Fruit fly (Drosophila melanogaster) whole organism, embryonic: ENCODE data around the gene Iru.

ENCODE experiments used
- Abd-B ChIP-seq: fragments of 200-800 bp; sonication (Bioruptor generic); optimal IDR thresholded peaks from 2 replicates; lab custom pipeline; 2018; ENCODE audit warnings: missing biosample characterization, mild to moderate bottlenecking, missing genetic modification characterization, moderate library complexity
- CG10267 ChIP-seq: fragments of 200-800 bp; sonication (Bioruptor generic); optimal IDR thresholded peaks from 2 replicates; lab custom pipeline; 2018; ENCODE audit warnings: missing biosample characterization, mild to moderate bottlenecking, missing genetic modification characterization, moderate library complexity
- CG10543 ChIP-seq: fragments of 200-800 bp; sonication (Bioruptor generic); optimal IDR thresholded peaks from 3 replicates; lab custom pipeline; 2017; ENCODE audit warnings: missing biosample characterization, mild to moderate bottlenecking, missing genetic modification characterization, moderate library complexity
- CG11695 ChIP-seq: fragments of 200-800 bp; sonication (Bioruptor generic); IDR thresholded peaks from 3 replicates; pipeline ENCODE4 v1.3.6; 2022; ENCODE audit warnings: missing biosample characterization, missing genetic modification characterization
- CG12299 ChIP-seq: fragments of 200-800 bp; sonication (Bioruptor generic); optimal IDR thresholded peaks from 2 replicates; lab custom pipeline; 2018; ENCODE audit warnings: missing biosample characterization, mild to moderate bottlenecking, missing genetic modification characterization
- CG15601 ChIP-seq: fragments of 200-800 bp; sonication (Bioruptor generic); optimal IDR thresholded peaks from 3 replicates; lab custom pipeline; 2019; ENCODE audit warnings: missing biosample characterization, mild to moderate bottlenecking, missing genetic modification characterization, moderate library complexity
- CG17186 ChIP-seq: fragments of 200-800 bp; sonication (Bioruptor generic); optimal IDR thresholded peaks from 3 replicates; lab custom pipeline; 2017; ENCODE audit warnings: missing biosample characterization, missing genetic modification reagents, missing genetic modification characterization
- CG17328 ChIP-seq: fragments of 200-800 bp; sonication (Bioruptor generic); IDR thresholded peaks from 2 replicates; pipeline ENCODE4 v1.3.6; 2022; ENCODE audit warnings: missing biosample characterization, missing genetic modification characterization
- CG17385 ChIP-seq: fragments of 200-800 bp; sonication (Bioruptor generic); optimal IDR thresholded peaks from 3 replicates; lab custom pipeline; 2018; ENCODE audit warnings: missing biosample characterization, mild to moderate bottlenecking, missing genetic modification characterization
- CG17829 ChIP-seq: fragments of 200-800 bp; optimal IDR thresholded peaks from 2 replicates; lab custom pipeline; 2019; ENCODE audit warnings: missing biosample characterization, mild to moderate bottlenecking, missing genetic modification characterization, moderate library complexity
- CG2116 ChIP-seq: fragments of 200-800 bp; sonication (Bioruptor generic); optimal IDR thresholded peaks from 3 replicates; lab custom pipeline; 2018; ENCODE audit warnings: missing biosample characterization, mild to moderate bottlenecking, missing genetic modification characterization
- CG2202 ChIP-seq: fragments of 200-800 bp; sonication (Bioruptor generic); optimal IDR thresholded peaks from 2 replicates; lab custom pipeline; 2018; ENCODE audit warnings: missing biosample characterization, mild to moderate bottlenecking, missing genetic modification characterization
- CG2889 ChIP-seq: fragments of 200-800 bp; sonication (Bioruptor generic); IDR thresholded peaks from 3 replicates; pipeline ENCODE4 v1.3.6; 2022; ENCODE audit warnings: missing biosample characterization, missing genetic modification characterization
- CG30020 ChIP-seq: fragments of 200-800 bp; optimal IDR thresholded peaks from 2 replicates; lab custom pipeline; 2019; ENCODE audit warnings: missing biosample characterization, mild to moderate bottlenecking, missing genetic modification characterization, moderate library complexity
- CG34376 ChIP-seq: fragments of 200-800 bp; sonication (Bioruptor generic); optimal IDR thresholded peaks from 2 replicates; lab custom pipeline; 2018; ENCODE audit warnings: missing biosample characterization, mild to moderate bottlenecking, missing genetic modification characterization
- CG4617 ChIP-seq: fragments of 200-800 bp; sonication (Bioruptor generic); optimal IDR thresholded peaks from 3 replicates; lab custom pipeline; 2016; ENCODE audit warnings: missing biosample characterization, missing genetic modification characterization, borderline replicate concordance
- CG4820 ChIP-seq: fragments of 200-800 bp; sonication (Bioruptor generic); optimal IDR thresholded peaks from 3 replicates; lab custom pipeline; 2016; ENCODE audit warnings: missing biosample characterization, missing genetic modification characterization
- CG6654 ChIP-seq: fragments of 200-800 bp; sonication (Bioruptor generic); optimal IDR thresholded peaks from 2 replicates; lab custom pipeline; 2017; ENCODE audit warnings: missing biosample characterization, mild to moderate bottlenecking, missing genetic modification characterization
- CG7745 ChIP-seq: fragments of 200-800 bp; sonication (Bioruptor generic); optimal IDR thresholded peaks from 2 replicates; lab custom pipeline; 2018; ENCODE audit warnings: missing biosample characterization, mild to moderate bottlenecking, missing genetic modification characterization, moderate library complexity
- CG7839 ChIP-seq: fragments of 200-800 bp; sonication (Bioruptor generic); optimal IDR thresholded peaks from 3 replicates; lab custom pipeline; 2018; ENCODE audit warnings: missing biosample characterization, mild to moderate bottlenecking, missing genetic modification characterization, moderate library complexity
- Doc2 ChIP-seq: fragments of 200-800 bp; sonication (Bioruptor generic); IDR thresholded peaks from 2 replicates; pipeline ENCODE4 v1.3.6; 2022; ENCODE audit warnings: missing biosample characterization, missing genetic modification characterization
- Doc3 ChIP-seq: fragments of 200-800 bp; sonication (Bioruptor generic); IDR thresholded peaks from 3 replicates; pipeline ENCODE4 v1.3.6; 2022; ENCODE audit warnings: missing biosample characterization, missing genetic modification characterization; ENCODE audit not compliant: partially characterized antibody
- Ets65A ChIP-seq: fragments of 200-800 bp; sonication (Bioruptor generic); peaks from one replicate; lab custom pipeline; 2016; ENCODE audit warnings: missing biosample characterization, missing genetic modification characterization
- Ets97D ChIP-seq: fragments of 200-800 bp; sonication (Bioruptor generic); optimal IDR thresholded peaks from 3 replicates; lab custom pipeline; 2016; ENCODE audit warnings: missing biosample characterization, missing genetic modification characterization
- Hey ChIP-seq: fragments of 200-800 bp; sonication (Bioruptor generic); optimal IDR thresholded peaks from 3 replicates; lab custom pipeline; 2018; ENCODE audit warnings: missing biosample characterization, mild to moderate bottlenecking, missing genetic modification characterization
- HmgD ChIP-seq: fragments of 200-800 bp; sonication (Bioruptor generic); optimal IDR thresholded peaks from 3 replicates; lab custom pipeline; 2016; ENCODE audit warnings: missing biosample characterization, missing genetic modification characterization
- HmgZ ChIP-seq: fragments of 200-800 bp; sonication (Bioruptor generic); optimal IDR thresholded peaks from 2 replicates; lab custom pipeline; 2018; ENCODE audit warnings: missing biosample characterization, mild to moderate bottlenecking, missing genetic modification characterization
- Jarid2 ChIP-seq: fragments of 200-800 bp; sonication (Bioruptor generic); optimal IDR thresholded peaks from 3 replicates; lab custom pipeline; 2017; ENCODE audit warnings: mild to moderate bottlenecking, missing biosample characterization, missing genetic modification reagents, missing genetic modification characterization
- Max ChIP-seq: fragments of 200-800 bp; sonication (Bioruptor generic); optimal IDR thresholded peaks from 2 replicates; lab custom pipeline; 2016; ENCODE audit warnings: missing biosample characterization, mild to moderate bottlenecking, missing genetic modification characterization
- Meics ChIP-seq: fragments of 200-800 bp; sonication (Bioruptor generic); optimal IDR thresholded peaks from 2 replicates; lab custom pipeline; 2017; ENCODE audit warnings: missing biosample characterization, mild to moderate bottlenecking, missing genetic modification characterization
- Myb ChIP-seq: fragments of 200-800 bp; sonication (Bioruptor generic); optimal IDR thresholded peaks from 2 replicates; lab custom pipeline; 2016; ENCODE audit warnings: missing biosample characterization, missing genetic modification characterization
- NC2α ChIP-seq: fragments of 200-800 bp; sonication (Bioruptor generic); optimal IDR thresholded peaks from 2 replicates; lab custom pipeline; 2016; ENCODE audit warnings: missing biosample characterization, missing genetic modification characterization
- ara ChIP-seq: fragments of 200-800 bp; sonication (Bioruptor generic); IDR thresholded peaks from 2 replicates; pipeline ENCODE4 v1.3.6; 2022; ENCODE audit warnings: missing biosample characterization, missing genetic modification characterization
- ato ChIP-seq: fragments of 200-800 bp; sonication (Bioruptor generic); IDR thresholded peaks from 2 replicates; pipeline ENCODE4 v1.3.6; 2022; ENCODE audit warnings: missing biosample characterization, missing genetic modification characterization; ENCODE audit not compliant: partially characterized antibody
- cas ChIP-seq: fragments of 200-800 bp; sonication (Bioruptor generic); IDR thresholded peaks from 2 replicates; pipeline ENCODE4 v1.3.6; 2022; ENCODE audit warnings: missing biosample characterization, missing genetic modification characterization
- cato ChIP-seq: fragments of 200-800 bp; sonication (Bioruptor generic); optimal IDR thresholded peaks from 2 replicates; lab custom pipeline; 2016; ENCODE audit warnings: missing biosample characterization, missing genetic modification characterization, borderline replicate concordance
- cg ChIP-seq: fragments of 200-800 bp; sonication (Bioruptor generic); optimal IDR thresholded peaks from 3 replicates; lab custom pipeline; 2019; ENCODE audit warnings: missing biosample characterization, mild to moderate bottlenecking, missing genetic modification characterization, moderate library complexity
- ci ChIP-seq: fragments of 200-800 bp; sonication (Bioruptor generic); IDR thresholded peaks from 3 replicates; pipeline ENCODE4 v1.3.6; 2022; ENCODE audit warnings: missing biosample characterization, missing genetic modification characterization
- ewg ChIP-seq: fragments of 200-800 bp; sonication (Bioruptor generic); optimal IDR thresholded peaks from 3 replicates; lab custom pipeline; 2017; ENCODE audit warnings: mild to moderate bottlenecking, missing biosample characterization, missing genetic modification reagents, missing genetic modification characterization
- eyg ChIP-seq: fragments of 200-800 bp; sonication (Bioruptor generic); optimal IDR thresholded peaks from 3 replicates; lab custom pipeline; 2016; ENCODE audit warnings: missing biosample characterization, missing genetic modification characterization
- ftz-f1 ChIP-seq: fragments of 200-800 bp; sonication (Bioruptor generic); optimal IDR thresholded peaks from 2 replicates; lab custom pipeline; 2016; ENCODE audit warnings: missing biosample characterization, missing genetic modification characterization
- gfzf ChIP-seq: fragments of 200-800 bp; sonication (Bioruptor generic); optimal IDR thresholded peaks from 2 replicates; lab custom pipeline; 2016; ENCODE audit warnings: missing biosample characterization, mild to moderate bottlenecking, missing genetic modification characterization, moderate library complexity
- kay ChIP-seq: fragments of 200-800 bp; sonication (Bioruptor generic); optimal IDR thresholded peaks from 2 replicates; lab custom pipeline; 2016; ENCODE audit warnings: missing biosample characterization, missing genetic modification characterization
- lab ChIP-seq: fragments of 200-800 bp; sonication (Bioruptor generic); optimal IDR thresholded peaks from 3 replicates; lab custom pipeline; 2017; ENCODE audit warnings: missing biosample characterization, missing genetic modification characterization, mild to moderate bottlenecking, moderate library complexity, missing genetic modification reagents
- mam ChIP-seq: fragments of 200-800 bp; sonication (Bioruptor generic); optimal IDR thresholded peaks from 3 replicates; lab custom pipeline; 2016; ENCODE audit warnings: missing biosample characterization, missing genetic modification characterization
- nerfin-1 ChIP-seq: fragments of 200-800 bp; sonication (Bioruptor generic); optimal IDR thresholded peaks from 3 replicates; lab custom pipeline; 2019; ENCODE audit warnings: missing biosample characterization, mild to moderate bottlenecking, missing genetic modification characterization, moderate library complexity
- phol ChIP-seq: fragments of 200-800 bp; sonication (Bioruptor generic); optimal IDR thresholded peaks from 3 replicates; lab custom pipeline; 2018; ENCODE audit warnings: missing biosample characterization, mild to moderate bottlenecking, missing genetic modification characterization, moderate library complexity
- psq ChIP-seq: fragments of 200-800 bp; sonication (Bioruptor generic); optimal IDR thresholded peaks from 2 replicates; lab custom pipeline; 2017; ENCODE audit warnings: missing biosample characterization, missing genetic modification characterization
- run ChIP-seq: fragments of 200-800 bp; sonication (Bioruptor generic); optimal IDR thresholded peaks from 3 replicates; lab custom pipeline; 2018; ENCODE audit warnings: missing biosample characterization, mild to moderate bottlenecking, missing genetic modification characterization
- sens ChIP-seq: fragments of 200-800 bp; sonication (Bioruptor generic); peaks from one replicate; lab custom pipeline; 2016; ENCODE audit warnings: missing biosample characterization, missing genetic modification characterization
- zf30C ChIP-seq: fragments of 200-800 bp; sonication (Bioruptor generic); optimal IDR thresholded peaks from 3 replicates; lab custom pipeline; 2018; ENCODE audit warnings: missing biosample characterization, mild to moderate bottlenecking, missing genetic modification characterization

The Iru gene

dm6 chr3R:9050519-9051119, 44.4 kb downstream of the Iru start, which contains the start of gene Nmdmc (continued):
- TF ChIP-seq ara (GFP tag; lab: Robert Waterston, UW) (no peak), Myb (GFP tag; lab: Kevin White, UChicago) (peak; percentile 71), CG10543 (GFP tag; lab: Kevin White, UChicago) (no peak), CG30020 (tag; lab: Kevin White, UChicago) (peak; percentile 14), psq (GFP tag; lab: Kevin White, UChicago) (no peak), ato (GFP tag; lab: Robert Waterston, UW) (no peak), ci (GFP tag; lab: Robert Waterston, UW) (no peak), CG6654 (GFP tag; lab: Kevin White, UChicago) (no peak), zf30C (GFP tag; lab: Kevin White, UChicago) (no peak), HmgZ (tag; lab: Kevin White, UChicago) (peak; percentile 26), phol (tag; lab: Kevin White, UChicago) (peak; percentile 62), CG2116 (GFP tag; lab: Kevin White, UChicago) (peak; percentile 57), Abd-B (GFP tag; lab: Kevin White, UChicago) (peak; percentile 76), Max (GFP tag; lab: Kevin White, UChicago) (no peak), gfzf (GFP tag; lab: Kevin White, UChicago) (peak; percentile 95), CG2202 (tag; lab: Kevin White, UChicago) (no peak), CG34376 (GFP tag; lab: Kevin White, UChicago) (peak; percentile 26), CG15601 (tag; lab: Kevin White, UChicago) (no peak), CG2889 (GFP tag; lab: Robert Waterston, UW) (no peak), CG17186 (GFP tag; lab: Kevin White, UChicago) (peak; percentile 13), HmgD (GFP tag; lab: Kevin White, UChicago) (no peak), mam (GFP tag; lab: Kevin White, UChicago) (no peak), CG7839 (tag; lab: Kevin White, UChicago) (no peak), CG10267 (tag; lab: Kevin White, UChicago) (peak; percentile 55), CG4820 (GFP tag; lab: Kevin White, UChicago) (no peak), lab (GFP tag; lab: Kevin White, UChicago) (no peak), CG7745 (no peak), Meics (GFP tag; lab: Kevin White, UChicago) (no peak), CG17328 (no peak), kay (GFP tag; lab: Kevin White, UChicago) (no peak), Ets65A (GFP tag; lab: Kevin White, UChicago) (peak; percentile 82), eyg (GFP tag; lab: Kevin White, UChicago) (no peak), Jarid2 (GFP tag; lab: Kevin White, UChicago) (no peak), Doc3 (GFP tag; lab: Robert Waterston, UW) (no peak), CG11695 (GFP tag; lab: Robert Waterston, UW) (no peak), Ets97D (GFP tag; lab: Kevin White, UChicago) (peak; percentile 38), run (no peak), ewg (GFP tag; lab: Kevin White, UChicago) (no peak), CG12299 (tag; lab: Kevin White, UChicago) (no peak), Hey (tag; lab: Kevin White, UChicago) (no peak), NC2α (GFP tag; lab: Kevin White, UChicago) (no peak), cg (no peak), Doc2 (GFP tag; lab: Robert Waterston, UW) (no peak), nerfin-1 (tag; lab: Kevin White, UChicago) (peak; percentile 87), cato (GFP tag; lab: Kevin White, UChicago) (no peak), ftz-f1 (GFP tag; lab: Kevin White, UChicago) (no peak), CG17829 (tag; lab: Kevin White, UChicago) (peak; percentile 20), cas (GFP tag; lab: Robert Waterston, UW) (no peak), CG17385 (GFP tag; lab: Kevin White, UChicago) (no peak), sens (GFP tag; lab: Kevin White, UChicago) (no peak), CG4617 (peak; percentile 66)
